Fruit fly (Drosophila melanogaster) whole organism: ENCODE data around the gene Mdr65.

ENCODE experiments used
- CG8478 ChIP-seq: fragments of >200 bp; optimal IDR thresholded peaks from 2 replicates; lab custom pipeline; 2018; ENCODE audit warnings: inconsistent platforms
- EcR ChIP-seq, 2 experiments: fragments of >200 bp; optimal IDR thresholded peaks; 2 replicates each; lab custom pipeline; 2017; ENCODE audit warnings: missing biosample characterization in 2 of 2, missing genetic modification characterization in 2 of 2, missing genetic modification reagents in 2 of 2
- pan ChIP-seq: fragments of >200 bp; optimal IDR thresholded peaks from 2 replicates; lab custom pipeline; 2017
- psq ChIP-seq: fragments of >200 bp; optimal IDR thresholded peaks from 2 replicates; lab custom pipeline; 2017

DNA sequence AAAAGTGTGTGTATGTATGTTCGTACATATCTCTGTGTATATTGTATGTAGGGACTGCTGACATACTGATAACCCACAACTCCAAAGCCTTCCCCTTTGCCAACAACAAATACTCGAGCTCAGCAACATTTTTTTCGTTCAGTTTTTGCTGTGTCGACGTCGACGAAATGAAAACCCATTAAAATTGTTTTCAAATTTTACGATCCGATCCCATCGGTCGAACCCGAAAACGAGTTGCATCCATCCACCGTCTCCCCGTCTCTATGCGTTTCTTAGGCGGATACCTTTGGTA is 28.8 kb downstream of the Mdr65 start:
- TF ChIP-seq psq (lab: Kevin White, UChicago) (no peak), CG8478 (lab: Kevin White, UChicago) (no peak), pan (lab: Kevin White, UChicago) (no peak), EcR (GFP tag; optimal IDR thresholded peaks at IDR 0.05; lab: Kevin White, UChicago) (no peak)
